Fruit fly (Drosophila melanogaster) whole organism, adult: ENCODE measurements around the gene CG33489.

Source experiments
- CG12768 ChIP-seq: fragments of 200-800 bp; sonication (Bioruptor generic); optimal IDR thresholded peaks from 2 replicates; lab custom pipeline; 2017; ENCODE audit warnings: missing biosample characterization, missing genetic modification characterization, mild to moderate bottlenecking, moderate library complexity, missing genetic modification reagents
- CG1620 ChIP-seq: fragments of 200-800 bp; sonication (Bioruptor generic); optimal IDR thresholded peaks from 2 replicates; lab custom pipeline; 2016; ENCODE audit warnings: missing biosample characterization, missing genetic modification characterization
- CG33017 ChIP-seq: fragments of 200-800 bp; sonication (Bioruptor generic); optimal IDR thresholded peaks from 2 replicates; lab custom pipeline; 2018; ENCODE audit warnings: missing biosample characterization, mild to moderate bottlenecking, missing genetic modification characterization, moderate library complexity
- Hr96 ChIP-seq: fragments of 200-800 bp; sonication (Bioruptor generic); optimal IDR thresholded peaks from 2 replicates; lab custom pipeline; 2016; ENCODE audit warnings: missing biosample characterization, missing genetic modification characterization
- bab1 ChIP-seq: fragments of 200-800 bp; sonication (Bioruptor generic); optimal IDR thresholded peaks from 3 replicates; lab custom pipeline; 2019; ENCODE audit warnings: missing biosample characterization, mild to moderate bottlenecking, missing genetic modification characterization, moderate library complexity

DNA sequence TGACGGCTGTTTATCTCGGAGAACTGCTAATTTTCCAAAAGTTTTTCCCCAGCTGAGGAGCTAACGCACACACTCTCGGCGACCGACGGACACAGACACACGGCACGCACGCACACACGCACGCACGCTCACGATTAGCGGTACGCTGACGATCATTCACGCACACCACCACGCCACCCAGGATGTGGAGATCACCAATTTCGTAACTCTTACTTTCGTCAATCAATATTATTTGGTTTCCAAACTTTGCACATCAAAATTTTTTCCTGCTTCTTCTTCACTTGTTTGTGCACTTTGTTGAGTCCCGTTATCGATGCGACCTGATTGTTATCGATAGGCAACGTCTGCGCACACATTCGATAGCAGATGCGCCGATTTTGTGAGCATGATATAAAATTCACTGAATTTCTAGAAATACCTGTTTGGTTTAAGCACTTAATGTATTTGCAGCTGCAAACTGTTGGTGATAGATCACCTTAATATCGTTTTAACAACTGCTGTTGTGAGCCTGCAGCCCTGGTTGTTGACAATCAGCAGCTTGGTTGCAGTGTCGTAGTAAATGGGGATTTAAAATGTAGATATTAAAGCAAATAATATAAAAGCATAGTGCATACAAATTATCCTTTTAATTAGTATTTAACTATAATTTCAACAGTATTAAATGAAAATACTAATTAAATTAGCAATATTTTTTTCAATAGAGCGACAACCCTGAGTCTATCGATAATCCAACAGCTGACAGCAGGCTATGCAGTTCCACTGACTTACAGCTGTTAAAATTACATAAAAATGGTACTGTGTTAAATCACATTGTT lies 14.7 kb downstream of the CG33489 start, which contains the start of the genes CG7394 and Mob2:
- TF ChIP-seq bab1 (GFP tag; lab: Kevin White, UChicago) (peak; percentile 97), CG12768 (GFP tag; lab: Kevin White, UChicago) (peak; percentile 87), Hr96 (peak; percentile 78), CG1620 (GFP tag; lab: Kevin White, UChicago) (peak; percentile 82), CG33017 (tag; lab: Kevin White, UChicago) (peak; percentile 91)
